ENCODE assay signal across 4 fruit fly cellular contexts in genomic region chr3R:26890088-26890487, dm6.
TF ChIP-seq lines count a peak whose summit lies in the region.

No protein-coding gene starts in this region.

- TF ChIP-seq CTCF in whole organism, embryonic (GFP tag; optimal IDR thresholded peaks at IDR 0.05; lab: Kevin White, UChicago) = no peak

TF ChIP-seq in whole organism, adult, 20 proteins besides CTCF, POLR2A, EP300 and RAD21:
- TF ChIP-seq pad (GFP tag; optimal IDR thresholded peaks at IDR 0.05; lab: Kevin White, UChicago) (no peak), Clk (GFP tag; optimal IDR thresholded peaks at IDR 0.05; lab: Kevin White, UChicago) (no peak), CG12768 (GFP tag; optimal IDR thresholded peaks at IDR 0.05; lab: Kevin White, UChicago) (peak; percentile 63), cnc (optimal IDR thresholded peaks at IDR 0.05; lab: Kevin White, UChicago) (no peak), CG7045 (GFP tag; optimal IDR thresholded peaks at IDR 0.05; lab: Kevin White, UChicago) (peak; percentile 7), Mnt (GFP tag; optimal IDR thresholded peaks at IDR 0.05; lab: Kevin White, UChicago) (no peak), Hr96 (GFP tag; optimal IDR thresholded peaks at IDR 0.05; lab: Kevin White, UChicago) (no peak), CG14711 (tag; optimal IDR thresholded peaks at IDR 0.05; lab: Kevin White, UChicago) (peak; percentile 17), cic (GFP tag; optimal IDR thresholded peaks at IDR 0.05; lab: Kevin White, UChicago) (no peak), CG5204 (GFP tag; optimal IDR thresholded peaks at IDR 0.05; lab: Kevin White, UChicago) (no peak), kay (GFP tag; lab: Kevin White, UChicago; ENCODE audit: borderline replicate concordance) (no peak), tj (GFP tag; optimal IDR thresholded peaks at IDR 0.05; lab: Kevin White, UChicago) (no peak), toe (GFP tag; optimal IDR thresholded peaks at IDR 0.05; lab: Kevin White, UChicago) (peak; percentile 7), CG11617 (GFP tag; optimal IDR thresholded peaks at IDR 0.05; lab: Kevin White, UChicago) (no peak), CG7101 (tag; optimal IDR thresholded peaks at IDR 0.05; lab: Kevin White, UChicago) (no peak), bab1 (GFP tag; optimal IDR thresholded peaks at IDR 0.05; lab: Kevin White, UChicago) (no peak), Crg-1 (GFP tag; optimal IDR thresholded peaks at IDR 0.05; lab: Kevin White, UChicago) (no peak), CG1620 (GFP tag; optimal IDR thresholded peaks at IDR 0.05; lab: Kevin White, UChicago) (no peak), ovo (GFP tag; optimal IDR thresholded peaks at IDR 0.05; lab: Kevin White, UChicago) (no peak), CG33017 (tag; optimal IDR thresholded peaks at IDR 0.05; lab: Kevin White, UChicago) (no peak)

TF ChIP-seq in whole organism, embryonic, 481 proteins besides CTCF, POLR2A, EP300 and RAD21:
- TF ChIP-seq lola (GFP tag; optimal IDR thresholded peaks at IDR 0.05; lab: Kevin White, UChicago) (no peak), vvl (GFP tag; IDR thresholded peaks at IDR 0.05; lab: Robert Waterston, UW) (0 out of 2 replicates have a peak, but pooled peaks have one; percentile 18), Drgx (GFP tag; IDR thresholded peaks at IDR 0.05; lab: Robert Waterston, UW) (peak; percentile 68; the same call in 1 of the 2 replicates), CG16863 (GFP tag; optimal IDR thresholded peaks at IDR 0.05; lab: Kevin White, UChicago) (no peak), Sox102F (GFP tag; optimal IDR thresholded peaks at IDR 0.05; lab: Kevin White, UChicago) (peak; percentile 28), grau (tag; optimal IDR thresholded peaks at IDR 0.05; lab: Kevin White, UChicago) (peak; percentile 7), wor (GFP tag; IDR thresholded peaks at IDR 0.05; lab: Robert Waterston, UW) (no peak), CG13624 (GFP tag; optimal IDR thresholded peaks at IDR 0.05; lab: Kevin White, UChicago) (no peak), gem (tag; optimal IDR thresholded peaks at IDR 0.05; lab: Kevin White, UChicago) (peak; percentile 5), lab (GFP tag; optimal IDR thresholded peaks at IDR 0.05; lab: Kevin White, UChicago) (peak; percentile 15), Ptx1 (GFP tag; IDR thresholded peaks at IDR 0.05; lab: Robert Waterston, UW) (peak; percentile 37; the same call in 1 of the 2 replicates), CG12071 (GFP tag; optimal IDR thresholded peaks at IDR 0.05; lab: Kevin White, UChicago) (no peak), CG15269 (tag; optimal IDR thresholded peaks at IDR 0.05; lab: Kevin White, UChicago) (peak; percentile 12), CG12659 (GFP tag; optimal IDR thresholded peaks at IDR 0.05; lab: Kevin White, UChicago) (no peak), gce (GFP tag; IDR thresholded peaks at IDR 0.05; lab: Robert Waterston, UW) (no peak), ERR (GFP tag; optimal IDR thresholded peaks at IDR 0.05; lab: Kevin White, UChicago) (no peak), Med (GFP tag; lab: Kevin White, UChicago) (peak; percentile 28), CG31441 (GFP tag; IDR thresholded peaks at IDR 0.05; lab: Robert Waterston, UW) (0 out of 2 replicates have a peak, but pooled peaks have one; percentile 22), dmrt99B (tag; optimal IDR thresholded peaks at IDR 0.05; lab: Kevin White, UChicago) (peak; percentile 20), sim (GFP tag; IDR thresholded peaks at IDR 0.05; lab: Robert Waterston, UW) (no peak), Hr51 (GFP tag; optimal IDR thresholded peaks at IDR 0.05; lab: Kevin White, UChicago) (peak in 1 of 2 experiments; percentile 32)
TF ChIP-seq in whole organism, embryonic: peak in this region for 12.

TF ChIP-seq in whole organism, prepupa, 60 proteins besides CTCF, POLR2A, EP300 and RAD21 (continues in another document):
- TF ChIP-seq CG31627 (GFP tag; optimal IDR thresholded peaks at IDR 0.05; lab: Kevin White, UChicago) = no peak
- TF ChIP-seq CG8319 (GFP tag; optimal IDR thresholded peaks at IDR 0.05; lab: Kevin White, UChicago) = no peak
- TF ChIP-seq cyc (GFP tag; optimal IDR thresholded peaks at IDR 0.05; lab: Kevin White, UChicago) = peak; percentile 1
- TF ChIP-seq ss (GFP tag; optimal IDR thresholded peaks at IDR 0.05; lab: Kevin White, UChicago) = no peak
- TF ChIP-seq Gug (GFP tag; IDR thresholded peaks at IDR 0.05; lab: Robert Waterston, UW) = peak; percentile 31; the same call in 1 of the 2 replicates
- TF ChIP-seq eg (GFP tag; IDR thresholded peaks at IDR 0.05; lab: Robert Waterston, UW) = peak; percentile 69; the same call in 1 of the 3 replicates
- TF ChIP-seq achi (GFP tag; optimal IDR thresholded peaks at IDR 0.05; lab: Kevin White, UChicago) = peak; percentile 40
- TF ChIP-seq Met (GFP tag; optimal IDR thresholded peaks at IDR 0.05; lab: Kevin White, UChicago) = peak; percentile 22
- TF ChIP-seq CG10631 (GFP tag; optimal IDR thresholded peaks at IDR 0.05; lab: Kevin White, UChicago) = peak; percentile 14
- TF ChIP-seq Hr4 (GFP tag; optimal IDR thresholded peaks at IDR 0.05; lab: Kevin White, UChicago) = peak; percentile 49
- peak; percentile 34 for TF ChIP-seq CG3919 (GFP tag; optimal IDR thresholded peaks at IDR 0.05; lab: Kevin White, UChicago)
- no peak for TF ChIP-seq CG6792 (GFP tag; optimal IDR thresholded peaks at IDR 0.05; lab: Kevin White, UChicago)
- peak; percentile 38 for TF ChIP-seq net (GFP tag; optimal IDR thresholded peaks at IDR 0.05; lab: Kevin White, UChicago)
- peak; percentile 53 for TF ChIP-seq CG15336 (GFP tag; IDR thresholded peaks at IDR 0.05; lab: Robert Waterston, UW)
- TF ChIP-seq Sox14 (GFP tag; optimal IDR thresholded peaks at IDR 0.05; lab: Kevin White, UChicago) = peak; percentile 6
- peak; percentile 38; the same call in 1 of the 2 replicates for TF ChIP-seq CG11294 (GFP tag; IDR thresholded peaks at IDR 0.05; lab: Robert Waterston, UW)
- peak; percentile 61 for TF ChIP-seq CG8119 (GFP tag; IDR thresholded peaks at IDR 0.05; lab: Robert Waterston, UW)
- peak; percentile 35 for TF ChIP-seq CG6276 (GFP tag; optimal IDR thresholded peaks at IDR 0.05; lab: Kevin White, UChicago)
- TF ChIP-seq CG6808 (GFP tag; optimal IDR thresholded peaks at IDR 0.05; lab: Kevin White, UChicago) = no peak
- no peak for TF ChIP-seq CG34406 (GFP tag; optimal IDR thresholded peaks at IDR 0.05; lab: Kevin White, UChicago)
- no peak for TF ChIP-seq Sox102F (GFP tag; optimal IDR thresholded peaks at IDR 0.05; lab: Kevin White, UChicago)
- TF ChIP-seq spab (GFP tag; optimal IDR thresholded peaks at IDR 0.05; lab: Kevin White, UChicago) = peak; percentile 6
- TF ChIP-seq OdsH (GFP tag; optimal IDR thresholded peaks at IDR 0.05; lab: Kevin White, UChicago) = peak; percentile 35
- TF ChIP-seq Blimp-1 (GFP tag; optimal IDR thresholded peaks at IDR 0.05; lab: Kevin White, UChicago) = no peak
- TF ChIP-seq Eip78C (GFP tag; lab: Kevin White, UChicago) = peak; percentile 67
- TF ChIP-seq CG32006 (GFP tag; optimal IDR thresholded peaks at IDR 0.05; lab: Kevin White, UChicago) = peak; percentile 58
- TF ChIP-seq CG6163 (GFP tag; IDR thresholded peaks at IDR 0.05; lab: Robert Waterston, UW) = 0 out of 3 replicates have a peak, but pooled peaks have one; percentile 46
- TF ChIP-seq topi (GFP tag; optimal IDR thresholded peaks at IDR 0.05; lab: Kevin White, UChicago) = peak; percentile 9

TF ChIP-seq in whole organism, pupa, 21 proteins besides CTCF, POLR2A, EP300 and RAD21:
- TF ChIP-seq CG14655 (GFP tag; optimal IDR thresholded peaks at IDR 0.05; lab: Kevin White, UChicago) (peak; percentile 28), Pif1A (GFP tag; optimal IDR thresholded peaks at IDR 0.05; lab: Kevin White, UChicago) (peak; percentile 9), EcR (GFP tag; optimal IDR thresholded peaks at IDR 0.05; lab: Kevin White, UChicago) (no peak), CG12605 (GFP tag; IDR thresholded peaks at IDR 0.05; lab: Robert Waterston, UW) (no peak), CG15710 (tag; optimal IDR thresholded peaks at IDR 0.05; lab: Kevin White, UChicago) (no peak), fd96Ca (GFP tag; IDR thresholded peaks at IDR 0.05; lab: Robert Waterston, UW) (0 out of 3 replicates have a peak, but pooled peaks have one; percentile 17), Snoo (tag; optimal IDR thresholded peaks at IDR 0.05; lab: Kevin White, UChicago) (no peak), Pif1B (GFP tag; optimal IDR thresholded peaks at IDR 0.05; lab: Kevin White, UChicago) (no peak), CG8301 (tag; optimal IDR thresholded peaks at IDR 0.05; lab: Kevin White, UChicago) (no peak), Ets98B (GFP tag; IDR thresholded peaks at IDR 0.05; lab: Robert Waterston, UW) (0 out of 2 replicates have a peak, but pooled peaks have one; percentile 25), CG34367 (tag; optimal IDR thresholded peaks at IDR 0.05; lab: Kevin White, UChicago) (no peak), CG9948 (tag; optimal IDR thresholded peaks at IDR 0.05; lab: Kevin White, UChicago) (peak; percentile 23), CG17806 (tag; optimal IDR thresholded peaks at IDR 0.05; lab: Kevin White, UChicago) (peak; percentile 5), CG13204 (GFP tag; optimal IDR thresholded peaks at IDR 0.05; lab: Kevin White, UChicago) (no peak), CG4496 (GFP tag; IDR thresholded peaks at IDR 0.05; lab: Robert Waterston, UW) (no peak), gl (tag; optimal IDR thresholded peaks at IDR 0.05; lab: Kevin White, UChicago) (no peak), CG32121 (GFP tag; IDR thresholded peaks at IDR 0.05; lab: Robert Waterston, UW) (peak; percentile 25; the same call in 1 of the 2 replicates), D1 (tag; optimal IDR thresholded peaks at IDR 0.05; lab: Kevin White, UChicago) (no peak), CG8159 (tag; optimal IDR thresholded peaks at IDR 0.05; lab: Kevin White, UChicago) (peak; percentile 5), CG10348 (GFP tag; IDR thresholded peaks at IDR 0.05; lab: Robert Waterston, UW) (no peak), rn (GFP tag; IDR thresholded peaks at IDR 0.05; lab: Robert Waterston, UW) (peak; percentile 50; the same call in 1 of the 2 replicates)
